Worm (Caenorhabditis elegans) whole organism, mixed stage, embryonic: ENCODE results near the gene Y38H8A.7.

Experiments
- blmp-1 ChIP-seq: fragments of 150-350 bp; optimal IDR thresholded peaks from 2 replicates; lab custom pipeline; 2014; ENCODE audit warnings: missing biosample characterization, missing genetic modification characterization
- ceh-83 ChIP-seq: fragments of 200-800 bp; sonication (Bioruptor generic); optimal IDR thresholded peaks from 2 replicates; lab custom pipeline; 2018; ENCODE audit warnings: mild to moderate bottlenecking, missing genetic modification characterization, missing compliant biosample characterization
- elt-3 ChIP-seq: fragments of 150-350 bp; optimal IDR thresholded peaks from 2 replicates; lab custom pipeline; 2014; ENCODE audit warnings: missing biosample characterization, missing genetic modification characterization
- unc-62 ChIP-seq: fragments of 150-350 bp; optimal IDR thresholded peaks from 2 replicates; lab custom pipeline; 2014; ENCODE audit warnings: missing biosample characterization, missing genetic modification reagents, missing genetic modification characterization
- ztf-11 ChIP-seq: fragments of 150-350 bp; optimal IDR thresholded peaks from 2 replicates; lab custom pipeline; 2014; ENCODE audit warnings: missing biosample characterization, missing genetic modification characterization

DNA sequence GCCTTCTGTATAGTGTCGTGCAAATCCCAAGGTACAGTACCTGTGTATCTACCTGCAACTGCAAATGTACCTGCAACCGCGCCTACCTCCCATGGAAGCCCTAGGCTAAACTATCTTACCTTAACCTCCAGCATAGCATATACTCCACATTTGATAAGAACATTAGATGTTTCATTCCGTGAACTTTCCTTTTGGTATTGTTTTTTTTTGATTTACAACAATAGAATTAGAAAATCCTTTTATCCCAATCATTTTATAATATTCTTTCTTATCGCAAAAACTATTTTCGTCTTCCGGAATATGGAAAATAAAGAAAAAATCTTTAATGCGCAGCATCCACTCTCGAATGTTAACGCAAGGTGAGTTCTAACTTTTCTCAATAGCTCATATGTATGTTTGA lies 18.8 kb downstream of the Y38H8A.7 start, which contains the start of gene Y38H8A.2:
- TF ChIP-seq blmp-1 (tag; lab: Kevin White, UChicago) (no peak), unc-62 (no peak), ceh-83 (GFP tag; lab: Kevin White, UChicago) (no peak), ztf-11 (no peak), elt-3 (tag; lab: Kevin White, UChicago) (no peak)
